Fruit fly (Drosophila melanogaster): ENCODE measurements around the gene Aps.

Aps gene

dm6 chr3L:10856534-10857030, 42.3 kb downstream of the Aps start (continued):
- TF ChIP-seq CG3032 (tag; optimal IDR thresholded peaks at IDR 0.05) (peak; percentile 23), Hr39 (GFP tag; optimal IDR thresholded peaks at IDR 0.05) (no peak), Eip75B (GFP tag; optimal IDR thresholded peaks at IDR 0.05) (peak; percentile 32), CG6276 (GFP tag; optimal IDR thresholded peaks at IDR 0.05) (peak; percentile 19), CG1621 (tag; optimal IDR thresholded peaks at IDR 0.05) (peak; percentile 53), eg (GFP tag; IDR thresholded peaks at IDR 0.05) (peak; percentile 61; the same call in 2 of the 3 replicates), Sox14 (GFP tag; optimal IDR thresholded peaks at IDR 0.05) (peak; percentile 56), CG6808 (GFP tag; optimal IDR thresholded peaks at IDR 0.05) (peak; percentile 24), CG10631 (GFP tag; optimal IDR thresholded peaks at IDR 0.05) (no peak), CG9139 (GFP tag; optimal IDR thresholded peaks at IDR 0.05) (no peak), CG6163 (GFP tag; IDR thresholded peaks at IDR 0.05) (peak; percentile 71), Smox (GFP tag; optimal IDR thresholded peaks at IDR 0.05) (peak; percentile 41)

- TF ChIP-seq dsx (GFP tag; optimal IDR thresholded peaks at IDR 0.05; ENCODE audit: poor library complexity, severe bottlenecking) (peak; percentile 92), CG31627 (GFP tag; optimal IDR thresholded peaks at IDR 0.05) (peak; percentile 84), CG11762 (GFP tag; optimal IDR thresholded peaks at IDR 0.05; ENCODE audit: insufficient read depth) (peak; percentile 81), eg (GFP tag; IDR thresholded peaks at IDR 0.05) (peak; percentile 89), Gug (GFP tag; IDR thresholded peaks at IDR 0.05) (peak; percentile 83), CG8319 (GFP tag; optimal IDR thresholded peaks at IDR 0.05) (peak; percentile 80), CG32006 (GFP tag; optimal IDR thresholded peaks at IDR 0.05) (peak; percentile 93), Sox102F (GFP tag; optimal IDR thresholded peaks at IDR 0.05) (peak; percentile 80), CG4318 (GFP tag; optimal IDR thresholded peaks at IDR 0.05) (peak; percentile 90), fd59A (GFP tag; optimal IDR thresholded peaks at IDR 0.05) (peak; percentile 86), CG11902 (GFP tag; optimal IDR thresholded peaks at IDR 0.05) (peak; percentile 93), CG6808 (GFP tag; optimal IDR thresholded peaks at IDR 0.05) (peak; percentile 97), fd85E (GFP tag; optimal IDR thresholded peaks at IDR 0.05) (peak; percentile 19), CG11294 (GFP tag; IDR thresholded peaks at IDR 0.05) (peak; percentile 83), Lpt (GFP tag; optimal IDR thresholded peaks at IDR 0.05) (peak; percentile 73), Sox15 (GFP tag; optimal IDR thresholded peaks at IDR 0.05) (peak; percentile 88), CG34406 (GFP tag; optimal IDR thresholded peaks at IDR 0.05) (peak; percentile 93), CG16779 (tag; optimal IDR thresholded peaks at IDR 0.05) (peak; percentile 85), spab (GFP tag; optimal IDR thresholded peaks at IDR 0.05) (peak; percentile 92), CG8119 (GFP tag; IDR thresholded peaks at IDR 0.05) (peak; percentile 96), Eip75B (GFP tag; optimal IDR thresholded peaks at IDR 0.05) (peak; percentile 59), ss (GFP tag; optimal IDR thresholded peaks at IDR 0.05) (peak; percentile 90 to 94), dac (GFP tag; optimal IDR thresholded peaks at IDR 0.05) (peak; percentile 70), CG7368 (GFP tag; optimal IDR thresholded peaks at IDR 0.05) (peak; percentile 87), Eip78C (GFP tag) (peak; percentile 95), cyc (GFP tag; optimal IDR thresholded peaks at IDR 0.05) (peak; percentile 87), CG6163 (GFP tag; IDR thresholded peaks at IDR 0.05) (peak; percentile 86), CG3919 (GFP tag; optimal IDR thresholded peaks at IDR 0.05) (peak; percentile 93), Ets21C (GFP tag; optimal IDR thresholded peaks at IDR 0.05) (peak; percentile 73), Smox (GFP tag; optimal IDR thresholded peaks at IDR 0.05) (peak; percentile 79), Hr39 (GFP tag; optimal IDR thresholded peaks at IDR 0.05) (peak; percentile 80), Eip93F (GFP tag; optimal IDR thresholded peaks at IDR 0.05) (peak; percentile 69), CG10669 (GFP tag; optimal IDR thresholded peaks at IDR 0.05) (peak; percentile 92), salr (GFP tag; optimal IDR thresholded peaks at IDR 0.05) (peak; percentile 57 to 76), net (GFP tag; optimal IDR thresholded peaks at IDR 0.05) (peak; percentile 80), Blimp-1 (GFP tag; optimal IDR thresholded peaks at IDR 0.05) (peak; percentile 94), Met (GFP tag; optimal IDR thresholded peaks at IDR 0.05) (peak; percentile 87), acj6 (GFP tag; optimal IDR thresholded peaks at IDR 0.05) (peak; percentile 93), esn (GFP tag; optimal IDR thresholded peaks at IDR 0.05) (peak; percentile 93), achi (GFP tag; optimal IDR thresholded peaks at IDR 0.05) (peak; percentile 93), CG15336 (GFP tag; IDR thresholded peaks at IDR 0.05) (peak; percentile 95)
Observed at dm6 chr3L:10855419-10856213, 43.3 kb downstream of the Aps start.

All from whole organism, prepupa.